Worm (Caenorhabditis elegans) whole organism, young adult: ENCODE measurements around the gene B0280.11.
A peak's percentile ranks its signal among the peaks of the same experiment; 100 is the strongest.

ENCODE experiments used
- B0336.3 ChIP-seq: fragments of 200-800 bp; sonication (Bioruptor generic); IDR thresholded peaks from 2 replicates; pipeline ENCODE4 v1.3.6; 2022; ENCODE audit warnings: missing genetic modification characterization, missing compliant biosample characterization
- F22D6.2 ChIP-seq: sonication (generic microtip); optimal IDR thresholded peaks from 2 replicates; lab custom pipeline; 2016; ENCODE audit warnings: mild to moderate bottlenecking, missing genetic modification characterization, missing compliant biosample characterization
- F23B12.7 ChIP-seq: sonication (generic microtip); optimal IDR thresholded peaks from 2 replicates; lab custom pipeline; 2017; ENCODE audit warnings: missing genetic modification characterization, mild to moderate bottlenecking, missing compliant biosample characterization, antibody characterized with exemption, moderate library complexity; ENCODE audit not compliant: insufficient read depth
- F52B5.7 ChIP-seq: sonication (generic microtip); optimal IDR thresholded peaks from 2 replicates; lab custom pipeline; 2016; ENCODE audit warnings: mild to moderate bottlenecking, missing genetic modification characterization, missing compliant biosample characterization
- F57A8.1 ChIP-seq: fragments of 200-800 bp; sonication (Bioruptor generic); optimal IDR thresholded peaks from 2 replicates; lab custom pipeline; 2018; ENCODE audit warnings: mild to moderate bottlenecking, missing genetic modification characterization, moderate library complexity, missing compliant biosample characterization
- K11D2.4 ChIP-seq: fragments of 200-800 bp; sonication (Bioruptor generic); IDR thresholded peaks from 2 replicates; pipeline ENCODE4 v1.3.6; 2022; ENCODE audit warnings: missing genetic modification reagents, missing genetic modification characterization, missing compliant biosample characterization
- Y53F4B.3 ChIP-seq: fragments of 200-800 bp; sonication (Bioruptor generic); IDR thresholded peaks from 2 replicates; pipeline ENCODE4 v1.3.6; 2022; ENCODE audit warnings: missing genetic modification reagents, missing genetic modification characterization, missing compliant biosample characterization
- Y79H2A.3 ChIP-seq: fragments of 200-800 bp; sonication (Bioruptor generic); conservative IDR thresholded peaks from 2 replicates; pipeline ENCODE4 v1.3.6; 2022; ENCODE audit warnings: missing genetic modification reagents, missing genetic modification characterization, missing compliant biosample characterization
- Y95B8A.8 ChIP-seq: fragments of 200-800 bp; sonication (Bioruptor generic); IDR thresholded peaks from 2 replicates; pipeline ENCODE4 v1.3.6; 2022; ENCODE audit warnings: missing genetic modification reagents, missing genetic modification characterization, missing compliant biosample characterization
- ZK185.1 ChIP-seq: sonication (generic microtip); optimal IDR thresholded peaks from 2 replicates; lab custom pipeline; 2016; ENCODE audit warnings: mild to moderate bottlenecking, missing genetic modification characterization, missing compliant biosample characterization; ENCODE audit not compliant: poor library complexity, severe bottlenecking
- atf-7 ChIP-seq: sonication (generic microtip); optimal IDR thresholded peaks from 2 replicates; lab custom pipeline; 2017; ENCODE audit warnings: mild to moderate bottlenecking, missing genetic modification characterization, missing compliant biosample characterization
- attf-6 ChIP-seq: fragments of 200-800 bp; sonication (Bioruptor generic); IDR thresholded peaks from 2 replicates; pipeline ENCODE4 v1.3.6; 2022; ENCODE audit warnings: missing genetic modification reagents, missing genetic modification characterization, missing compliant biosample characterization
- cebp-1 ChIP-seq, 2 experiments: fragments of 200-800 bp in 1 of 2; sonication (Bioruptor generic) in 1 of 2; sonication (generic microtip) in 1 of 2; IDR thresholded peaks in 1 of 2; optimal IDR thresholded peaks in 1 of 2; 2 replicates each; pipeline versions ENCODE4 v1.3.6 to Lab custom; 2017 to 2022; ENCODE audit warnings: missing compliant biosample characterization in 2 of 2, missing genetic modification characterization in 2 of 2, mild to moderate bottlenecking in 1 of 2, missing genetic modification reagents in 1 of 2, moderate library complexity in 1 of 2
- ceh-100 ChIP-seq: fragments of 200-800 bp; sonication (Bioruptor generic); IDR thresholded peaks from 2 replicates; pipeline ENCODE4 v1.3.6; 2022; ENCODE audit warnings: missing genetic modification reagents, missing genetic modification characterization, missing compliant biosample characterization
- ceh-79 ChIP-seq: sonication (generic microtip); optimal IDR thresholded peaks from 2 replicates; lab custom pipeline; 2017; ENCODE audit warnings: mild to moderate bottlenecking, missing genetic modification characterization, missing compliant biosample characterization
- dox-1 ChIP-seq: fragments of 200-800 bp; sonication (Bioruptor generic); IDR thresholded peaks from 2 replicates; pipeline ENCODE4 v1.3.6; 2022; ENCODE audit warnings: missing genetic modification reagents, missing genetic modification characterization, missing compliant biosample characterization
- efl-1 ChIP-seq: fragments of 150-350 bp; optimal IDR thresholded peaks from 2 replicates; lab custom pipeline; 2014; ENCODE audit warnings: missing biosample characterization, missing genetic modification reagents, missing genetic modification characterization
- egl-18 ChIP-seq: fragments of 200-800 bp; sonication (Bioruptor generic); IDR thresholded peaks from 2 replicates; pipeline ENCODE4 v1.3.6; 2022; ENCODE audit warnings: missing genetic modification reagents, missing genetic modification characterization, missing compliant biosample characterization
- egrh-3 ChIP-seq: fragments of 200-800 bp; sonication (Bioruptor generic); IDR thresholded peaks from 2 replicates; pipeline ENCODE4 v1.3.6; 2022; ENCODE audit warnings: missing genetic modification reagents, missing genetic modification characterization, missing compliant biosample characterization
- fkh-3 ChIP-seq: sonication (generic microtip); optimal IDR thresholded peaks from 2 replicates; lab custom pipeline; 2016; ENCODE audit warnings: mild to moderate bottlenecking, missing genetic modification characterization, missing compliant biosample characterization
- hlh-26 ChIP-seq: fragments of 200-800 bp; sonication (Bioruptor generic); conservative IDR thresholded peaks from 2 replicates; pipeline ENCODE4 v1.3.6; 2022; ENCODE audit warnings: missing genetic modification reagents, missing genetic modification characterization, missing compliant biosample characterization
- hmg-1.2 ChIP-seq: fragments of 200-800 bp; sonication (Bioruptor generic); IDR thresholded peaks from 2 replicates; pipeline ENCODE4 v1.3.6; 2022; ENCODE audit warnings: missing genetic modification reagents, missing genetic modification characterization, missing compliant biosample characterization
- hmg-20 ChIP-seq: fragments of 200-800 bp; sonication (Bioruptor generic); IDR thresholded peaks from 2 replicates; pipeline ENCODE4 v1.3.6; 2022; ENCODE audit warnings: missing genetic modification reagents, missing genetic modification characterization, missing compliant biosample characterization
- hrde-1 ChIP-seq: sonication (generic microtip); optimal IDR thresholded peaks from 2 replicates; lab custom pipeline; 2016; ENCODE audit warnings: missing genetic modification characterization, mild to moderate bottlenecking, missing compliant biosample characterization, moderate library complexity, missing genotype, missing genetic modification reagents, borderline replicate concordance
- hsf-1 ChIP-seq: fragments of 200-800 bp; sonication (Bioruptor generic); IDR thresholded peaks from 2 replicates; pipeline ENCODE4 v1.3.6; 2022; ENCODE audit warnings: missing genetic modification reagents, missing genetic modification characterization, missing compliant biosample characterization
- lin-35 ChIP-seq, 3 experiments: fragments of 150-350 bp in 2 of 3; sonication (generic microtip) in 1 of 3; optimal IDR thresholded peaks; 2 replicates each; lab custom pipeline; 2014 to 2018; ENCODE audit warnings: missing biosample characterization in 3 of 3, missing genetic modification characterization in 3 of 3, missing genetic modification reagents in 3 of 3
- lin-54 ChIP-seq: fragments of 200-800 bp; sonication (Bioruptor generic); optimal IDR thresholded peaks from 2 replicates; lab custom pipeline; 2018; ENCODE audit warnings: mild to moderate bottlenecking, missing genetic modification characterization, missing compliant biosample characterization
- madf-6 ChIP-seq: fragments of 200-800 bp; sonication (Bioruptor generic); IDR thresholded peaks from 2 replicates; pipeline ENCODE4 v1.3.6; 2022; ENCODE audit warnings: missing genetic modification reagents, missing genetic modification characterization, missing compliant biosample characterization
- mcd-1 ChIP-seq: fragments of 200-800 bp; sonication (Bioruptor generic); IDR thresholded peaks from 2 replicates; pipeline ENCODE4 v1.3.6; 2022; ENCODE audit warnings: missing genetic modification reagents, missing genetic modification characterization, missing compliant biosample characterization
- mes-4 ChIP-seq: sonication (generic microtip); optimal IDR thresholded peaks from 2 replicates; lab custom pipeline; 2016; ENCODE audit warnings: missing genotype, missing genetic modification characterization, missing compliant biosample characterization
- nfya-2 ChIP-seq: fragments of 200-800 bp; sonication (Bioruptor generic); IDR thresholded peaks from 2 replicates; pipeline ENCODE4 v1.3.6; 2022; ENCODE audit warnings: missing genetic modification reagents, missing genetic modification characterization, missing compliant biosample characterization
- nfyb-1 ChIP-seq: fragments of 200-800 bp; sonication (Bioruptor generic); IDR thresholded peaks from 2 replicates; pipeline ENCODE4 v1.3.6; 2022; ENCODE audit warnings: missing genetic modification reagents, missing genetic modification characterization, missing compliant biosample characterization
- nhr-120 ChIP-seq: fragments of 200-800 bp; sonication (Bioruptor generic); IDR thresholded peaks from 2 replicates; pipeline ENCODE4 v1.3.6; 2022; ENCODE audit warnings: missing genetic modification characterization, missing compliant biosample characterization
- nhr-80 ChIP-seq: sonication (generic microtip); optimal IDR thresholded peaks from 2 replicates; lab custom pipeline; 2016; ENCODE audit warnings: missing genetic modification characterization, missing compliant biosample characterization
- nhr-90 ChIP-seq: sonication (generic microtip); optimal IDR thresholded peaks from 2 replicates; lab custom pipeline; 2016; ENCODE audit warnings: missing genotype, mild to moderate bottlenecking, missing genetic modification characterization, missing compliant biosample characterization
- snpc-3.4 ChIP-seq: sonication (generic microtip); optimal IDR thresholded peaks from 2 replicates; lab custom pipeline; 2017; ENCODE audit warnings: missing genetic modification characterization, mild to moderate bottlenecking, missing compliant biosample characterization, antibody characterized with exemption, moderate library complexity, missing genotype, missing genetic modification reagents
- snpc-4 ChIP-seq, 5 experiments: fragments of 150-350 bp in 1 of 5; sonication (generic microtip) in 4 of 5; optimal IDR thresholded peaks; 2 replicates each; lab custom pipeline; 2014 to 2018; ENCODE audit warnings: missing genetic modification characterization in 5 of 5, missing biosample characterization in 3 of 5, antibody characterized with exemption in 2 of 5, mild to moderate bottlenecking in 2 of 5, missing compliant biosample characterization in 2 of 5, missing genotype in 2 of 5, moderate library complexity in 2 of 5, missing genetic modification reagents in 1 of 5
- sptf-2 ChIP-seq: fragments of 200-800 bp; sonication (Bioruptor generic); optimal IDR thresholded peaks from 2 replicates; lab custom pipeline; 2018; ENCODE audit warnings: mild to moderate bottlenecking, missing genetic modification characterization, missing compliant biosample characterization
- tbp1 ChIP-seq: fragments of 200-800 bp; sonication (Bioruptor generic); optimal IDR thresholded peaks from 2 replicates; lab custom pipeline; 2018; ENCODE audit warnings: mild to moderate bottlenecking, missing genetic modification characterization, missing compliant biosample characterization
- tlf-1 ChIP-seq: fragments of 200-800 bp; sonication (Bioruptor generic); optimal IDR thresholded peaks from 2 replicates; lab custom pipeline; 2018; ENCODE audit warnings: mild to moderate bottlenecking, missing genetic modification characterization, missing compliant biosample characterization
- unc-130 ChIP-seq: sonication (generic microtip); optimal IDR thresholded peaks from 2 replicates; lab custom pipeline; 2016; ENCODE audit warnings: missing genetic modification reagents, missing genetic modification characterization, missing compliant biosample characterization
- unc-62 ChIP-seq: fragments of 150-350 bp; optimal IDR thresholded peaks from 2 replicates; lab custom pipeline; 2014; ENCODE audit warnings: missing biosample characterization, missing genetic modification reagents, missing genetic modification characterization
- zfh-2 ChIP-seq: fragments of 200-800 bp; sonication (Bioruptor generic); conservative IDR thresholded peaks from 2 replicates; pipeline ENCODE4 v1.3.6; 2022; ENCODE audit warnings: missing genetic modification reagents, missing genetic modification characterization, missing compliant biosample characterization
- ztf-18 ChIP-seq: sonication (generic microtip); optimal IDR thresholded peaks from 2 replicates; lab custom pipeline; 2016; ENCODE audit warnings: missing genotype, mild to moderate bottlenecking, missing genetic modification characterization, missing compliant biosample characterization

The B0280.11 gene

ce11 chrIII:7184022-7184421 is 45.9 kb upstream of the B0280.11 start, which contains the start of gene yju-2 (continued):
- peak; percentile 7 for TF ChIP-seq nhr-80 (tag; lab: Kevin White, UChicago)
- TF ChIP-seq Y79H2A.3 (GFP tag; lab: Robert Waterston, UW) = no peak
- TF ChIP-seq K11D2.4 = no peak
- no peak for TF ChIP-seq cebp-1 (GFP tag; IDR thresholded peaks at IDR 0.05; lab: Robert Waterston, UW)
- peak; percentile 58 for TF ChIP-seq cebp-1 (tag; optimal IDR thresholded peaks at IDR 0.05; lab: Kevin White, UChicago)
- peak; percentile 35 for TF ChIP-seq F23B12.7 (tag; lab: Kevin White, UChicago)
- TF ChIP-seq sptf-2 (GFP tag; lab: Kevin White, UChicago) = no peak
- TF ChIP-seq zfh-2 (GFP tag; lab: Robert Waterston, UW) = no peak
- peak; percentile 2 for TF ChIP-seq ztf-18 (tag; lab: Kevin White, UChicago)
- TF ChIP-seq, all 124 proteins: peak for 21

ce11 chrIII:7181822-7182221 is 43.7 kb upstream of the B0280.11 start, which contains the start of gene epg-4:
TSS of gene epg-4 (plus strand) at chrIII:7182167.
- TF ChIP-seq F52B5.7 (tag; lab: Kevin White, UChicago) (peak; percentile 25), hmg-1.2 (peak; percentile 50), nfyb-1 (peak; percentile 62; the same call in 1 of the 2 replicates), hmg-20 (no peak), nhr-80 (tag; lab: Kevin White, UChicago) (peak; percentile 53), hrde-1 (tag; lab: Kevin White, UChicago) (peak; percentile 52), ZK185.1 (tag; lab: Kevin White, UChicago) (peak; percentile 24), tbp1 (GFP tag; lab: Kevin White, UChicago) (peak; percentile 53), F23B12.7 (tag; lab: Kevin White, UChicago) (peak; percentile 13), attf-6 (GFP tag; lab: Robert Waterston, UW) (0 out of 2 replicates have a peak, but pooled peaks have one; percentile 31), Y53F4B.3 (GFP tag; lab: Robert Waterston, UW) (no peak), hlh-26 (GFP tag; lab: Robert Waterston, UW) (no peak), efl-1 (GFP tag; lab: Kevin White, UChicago) (peak; percentile 18), F57A8.1 (GFP tag; lab: Kevin White, UChicago) (no peak), ceh-79 (tag; lab: Kevin White, UChicago) (no peak), unc-130 (GFP tag; lab: Kevin White, UChicago) (peak; percentile 29), tlf-1 (GFP tag; lab: Kevin White, UChicago) (peak; percentile 49), nfya-2 (GFP tag; lab: Robert Waterston, UW) (no peak), B0336.3 (GFP tag; lab: Robert Waterston, UW) (peak; percentile 70), cebp-1 (GFP tag; IDR thresholded peaks at IDR 0.05; lab: Robert Waterston, UW) (peak; percentile 81), cebp-1 (tag; optimal IDR thresholded peaks at IDR 0.05; lab: Kevin White, UChicago) (peak; percentile 86), hsf-1 (peak; percentile 54; the same call in 1 of the 2 replicates), egrh-3 (no peak), unc-62 (GFP tag; lab: Kevin White, UChicago) (no peak), mcd-1 (GFP tag; lab: Robert Waterston, UW) (peak; percentile 64), dox-1 (GFP tag; lab: Robert Waterston, UW) (peak; percentile 72), nhr-120 (no peak), ceh-100 (peak; percentile 75), madf-6 (peak; percentile 44), atf-7 (tag; lab: Kevin White, UChicago) (peak; percentile 21), K11D2.4 (no peak), mes-4 (no peak), egl-18 (no peak), snpc-4 (GFP tag; optimal IDR thresholded peaks at IDR 0.05; lab: Kevin White, UChicago) (no peak), snpc-4 (tag; optimal IDR thresholded peaks at IDR 0.05; lab: Kevin White, UChicago) (peak in 3 of 4 experiments; percentile 3 to 25 (median 9)), nhr-90 (tag; lab: Kevin White, UChicago) (peak; percentile 28), snpc-3.4 (tag; lab: Kevin White, UChicago) (peak; percentile 9), lin-54 (GFP tag; lab: Kevin White, UChicago) (peak; percentile 42), fkh-3 (tag; lab: Kevin White, UChicago) (no peak), F22D6.2 (tag; lab: Kevin White, UChicago) (no peak), Y95B8A.8 (GFP tag; lab: Robert Waterston, UW) (no peak; the same call in 1 of the 2 replicates), lin-35 (GFP tag; optimal IDR thresholded peaks at IDR 0.05; lab: Kevin White, UChicago) (peak in 1 of 3 experiments; percentile 28)
